Fruit fly (Drosophila melanogaster) whole organism, embryonic: Measurements from ENCODE around the gene asl.
A peak's percentile ranks its signal among the peaks of the same experiment; 100 is the strongest.

Experiments
- Adf1 ChIP-seq: fragments of 200-800 bp; sonication (Bioruptor generic); IDR thresholded peaks from 2 replicates; pipeline ENCODE4 v1.3.6; 2022; ENCODE audit warnings: missing biosample characterization, missing genetic modification characterization
- Bdp1 ChIP-seq: fragments of 200-800 bp; sonication (Bioruptor generic); optimal IDR thresholded peaks from 3 replicates; lab custom pipeline; 2016; ENCODE audit warnings: missing biosample characterization, missing genetic modification characterization
- CG10147 ChIP-seq: fragments of 200-800 bp; sonication (Bioruptor generic); optimal IDR thresholded peaks from 2 replicates; lab custom pipeline; 2019; ENCODE audit warnings: missing biosample characterization, mild to moderate bottlenecking, missing genetic modification characterization, moderate library complexity
- CG10543 ChIP-seq: fragments of 200-800 bp; sonication (Bioruptor generic); optimal IDR thresholded peaks from 3 replicates; lab custom pipeline; 2017; ENCODE audit warnings: missing biosample characterization, mild to moderate bottlenecking, missing genetic modification characterization, moderate library complexity
- CG1603 ChIP-seq: fragments of 200-800 bp; sonication (Bioruptor generic); optimal IDR thresholded peaks from 2 replicates; lab custom pipeline; 2019; ENCODE audit warnings: missing biosample characterization, mild to moderate bottlenecking, missing genetic modification characterization, moderate library complexity
- CG17612 ChIP-seq: fragments of 200-800 bp; sonication (Bioruptor generic); IDR thresholded peaks from 2 replicates; pipeline ENCODE4 v1.3.6; 2022; ENCODE audit warnings: missing biosample characterization, missing genetic modification characterization
- CG17912 ChIP-seq: fragments of 200-800 bp; sonication (Bioruptor generic); optimal IDR thresholded peaks from 2 replicates; lab custom pipeline; 2018; ENCODE audit warnings: missing biosample characterization, mild to moderate bottlenecking, missing genetic modification characterization
- CG18764 ChIP-seq: fragments of 200-800 bp; sonication (Bioruptor generic); optimal IDR thresholded peaks from 3 replicates; lab custom pipeline; 2016; ENCODE audit warnings: missing biosample characterization, missing genetic modification characterization
- CG2202 ChIP-seq: fragments of 200-800 bp; sonication (Bioruptor generic); optimal IDR thresholded peaks from 2 replicates; lab custom pipeline; 2018; ENCODE audit warnings: missing biosample characterization, mild to moderate bottlenecking, missing genetic modification characterization
- CG32532 ChIP-seq: fragments of 200-800 bp; sonication (Bioruptor generic); IDR thresholded peaks from 2 replicates; pipeline ENCODE4 v1.3.6; 2022; ENCODE audit warnings: missing biosample characterization, missing genetic modification characterization
- CG42726 ChIP-seq: fragments of 200-800 bp; sonication (Bioruptor generic); IDR thresholded peaks from 2 replicates; pipeline ENCODE4 v1.3.6; 2022; ENCODE audit warnings: missing biosample characterization, missing genetic modification characterization; ENCODE audit not compliant: partially characterized antibody
- CG6175 ChIP-seq: fragments of 200-800 bp; sonication (Bioruptor generic); IDR thresholded peaks from 3 replicates; pipeline ENCODE4 v1.3.6; 2022; ENCODE audit warnings: missing biosample characterization, missing genetic modification characterization
- CG6654 ChIP-seq: fragments of 200-800 bp; sonication (Bioruptor generic); optimal IDR thresholded peaks from 2 replicates; lab custom pipeline; 2017; ENCODE audit warnings: missing biosample characterization, mild to moderate bottlenecking, missing genetic modification characterization
- CG6854 ChIP-seq: fragments of 200-800 bp; sonication (Bioruptor generic); optimal IDR thresholded peaks from 3 replicates; lab custom pipeline; 2017; ENCODE audit warnings: missing biosample characterization, mild to moderate bottlenecking, missing genetic modification characterization
- CG8388 ChIP-seq: fragments of 200-800 bp; sonication (Bioruptor generic); optimal IDR thresholded peaks from 2 replicates; lab custom pipeline; 2019; ENCODE audit warnings: missing biosample characterization, mild to moderate bottlenecking, missing genetic modification characterization, moderate library complexity
- CHES-1-like ChIP-seq: fragments of 200-800 bp; sonication (Bioruptor generic); optimal IDR thresholded peaks from 2 replicates; lab custom pipeline; 2016; ENCODE audit warnings: missing biosample characterization, missing genetic modification characterization
- Dfd ChIP-seq, 2 experiments: fragments of >200 bp; optimal IDR thresholded peaks; 2 replicates each; lab custom pipeline; 2017; ENCODE audit warnings: missing biosample characterization in 2 of 2, missing genetic modification characterization in 2 of 2
- ERR ChIP-seq: fragments of 200-800 bp; sonication (Bioruptor generic); optimal IDR thresholded peaks from 2 replicates; lab custom pipeline; 2016; ENCODE audit warnings: missing biosample characterization, missing genetic modification characterization
- Eip74EF ChIP-seq, 2 experiments: fragments of 200-800 bp in 1 of 2; fragments of >200 bp in 1 of 2; sonication (Bioruptor generic) in 1 of 2; optimal IDR thresholded peaks; 2 replicates each; lab custom pipeline; 2017 to 2019; ENCODE audit warnings: missing biosample characterization in 2 of 2, missing genetic modification characterization in 2 of 2, mild to moderate bottlenecking in 1 of 2, moderate library complexity in 1 of 2
- HHEX ChIP-seq: fragments of 200-800 bp; sonication (Bioruptor generic); optimal IDR thresholded peaks from 3 replicates; lab custom pipeline; 2017; ENCODE audit warnings: missing biosample characterization, mild to moderate bottlenecking, missing genetic modification characterization, missing genetic modification reagents
- HLH3B ChIP-seq: fragments of 200-800 bp; sonication (Bioruptor generic); IDR thresholded peaks from 2 replicates; pipeline ENCODE4 v1.3.6; 2022; ENCODE audit warnings: missing biosample characterization, missing genetic modification characterization
- HLH4C ChIP-seq: fragments of 200-800 bp; sonication (Bioruptor generic); IDR thresholded peaks from 3 replicates; pipeline ENCODE4 v1.3.6; 2022; ENCODE audit warnings: missing biosample characterization, missing genetic modification characterization; ENCODE audit not compliant: partially characterized antibody
- Myb ChIP-seq: fragments of 200-800 bp; sonication (Bioruptor generic); optimal IDR thresholded peaks from 2 replicates; lab custom pipeline; 2016; ENCODE audit warnings: missing biosample characterization, missing genetic modification characterization
- Neu2 ChIP-seq: fragments of 200-800 bp; sonication (Bioruptor generic); optimal IDR thresholded peaks from 3 replicates; lab custom pipeline; 2016; ENCODE audit warnings: missing biosample characterization, missing genetic modification characterization, borderline replicate concordance
- Opbp ChIP-seq: fragments of 200-800 bp; sonication (Bioruptor generic); IDR thresholded peaks from 3 replicates; pipeline ENCODE4 v1.3.6; 2022; ENCODE audit warnings: missing biosample characterization, missing genetic modification characterization; ENCODE audit not compliant: partially characterized antibody
- Rx ChIP-seq: fragments of 200-800 bp; sonication (Bioruptor generic); IDR thresholded peaks from 2 replicates; pipeline ENCODE4 v1.3.6; 2022; ENCODE audit warnings: missing biosample characterization, missing genetic modification characterization
- Six4 ChIP-seq: fragments of 200-800 bp; sonication (Bioruptor generic); optimal IDR thresholded peaks from 2 replicates; lab custom pipeline; 2016; ENCODE audit warnings: missing biosample characterization, missing genetic modification characterization
- Vsx1 ChIP-seq: fragments of 200-800 bp; sonication (Bioruptor generic); optimal IDR thresholded peaks from 2 replicates; lab custom pipeline; 2017; ENCODE audit warnings: missing biosample characterization, mild to moderate bottlenecking, missing genetic modification characterization, missing genetic modification reagents
- ac ChIP-seq: fragments of 200-800 bp; sonication (Bioruptor generic); optimal IDR thresholded peaks from 3 replicates; lab custom pipeline; 2017; ENCODE audit warnings: missing biosample characterization, mild to moderate bottlenecking, missing genetic modification characterization
- aop ChIP-seq: fragments of 200-800 bp; sonication (Bioruptor generic); IDR thresholded peaks from 2 replicates; pipeline ENCODE4 v1.3.6; 2022; ENCODE audit warnings: missing biosample characterization, missing genetic modification characterization
- chm ChIP-seq: fragments of 200-800 bp; sonication (Bioruptor generic); IDR thresholded peaks from 2 replicates; pipeline ENCODE4 v1.3.6; 2022; ENCODE audit warnings: missing biosample characterization, missing genetic modification characterization
- dpn ChIP-seq, 2 experiments: fragments of 200-800 bp; sonication (Bioruptor generic); optimal IDR thresholded peaks; 3 replicates each; lab custom pipeline; 2016; ENCODE audit warnings: missing biosample characterization in 2 of 2, missing genetic modification characterization in 2 of 2
- fd64A ChIP-seq: fragments of 200-800 bp; sonication (Bioruptor generic); optimal IDR thresholded peaks from 3 replicates; lab custom pipeline; 2018; ENCODE audit warnings: missing biosample characterization, mild to moderate bottlenecking, missing genetic modification characterization
- fd96Cb ChIP-seq: fragments of 200-800 bp; sonication (Bioruptor generic); optimal IDR thresholded peaks from 2 replicates; lab custom pipeline; 2018; ENCODE audit warnings: missing biosample characterization, mild to moderate bottlenecking, missing genetic modification characterization, moderate library complexity
- gcm ChIP-seq: fragments of 200-800 bp; sonication (Bioruptor generic); optimal IDR thresholded peaks from 2 replicates; lab custom pipeline; 2019; ENCODE audit warnings: missing biosample characterization, mild to moderate bottlenecking, missing genetic modification characterization, moderate library complexity
- gcm2 ChIP-seq: fragments of 200-800 bp; sonication (Bioruptor generic); optimal IDR thresholded peaks from 2 replicates; lab custom pipeline; 2016; ENCODE audit warnings: missing biosample characterization, missing genetic modification characterization
- hb ChIP-seq: fragments of 200-800 bp; sonication (Bioruptor generic); IDR thresholded peaks from 3 replicates; pipeline ENCODE4 v1.3.6; 2022; ENCODE audit warnings: missing biosample characterization, missing genetic modification characterization; ENCODE audit not compliant: partially characterized antibody
- lov ChIP-seq, 2 experiments: fragments of 200-800 bp in 1 of 2; fragments of >200 bp in 1 of 2; sonication (Bioruptor generic) in 1 of 2; IDR thresholded peaks in 1 of 2; optimal IDR thresholded peaks in 1 of 2; 2 replicates in 1 of 2; 3 replicates in 1 of 2; pipeline versions ENCODE4 v1.3.6 to Lab custom; 2017 to 2022; ENCODE audit warnings: missing biosample characterization in 1 of 2, missing genetic modification characterization in 1 of 2
- mld ChIP-seq: fragments of 200-800 bp; sonication (Bioruptor generic); IDR thresholded peaks from 3 replicates; pipeline ENCODE4 v1.3.6; 2022; ENCODE audit warnings: missing biosample characterization, missing genetic modification characterization; ENCODE audit not compliant: partially characterized antibody
- nerfin-2 ChIP-seq: fragments of 200-800 bp; sonication (Bioruptor generic); IDR thresholded peaks from 2 replicates; pipeline ENCODE4 v1.3.6; 2022; ENCODE audit warnings: missing biosample characterization, missing genetic modification characterization; ENCODE audit not compliant: partially characterized antibody
- org-1 ChIP-seq: fragments of 200-800 bp; sonication (Bioruptor generic); optimal IDR thresholded peaks from 2 replicates; lab custom pipeline; 2017; ENCODE audit warnings: missing biosample characterization, missing genetic modification characterization
- peb ChIP-seq: fragments of 200-800 bp; sonication (Bioruptor generic); IDR thresholded peaks from 2 replicates; pipeline ENCODE4 v1.3.6; 2022; ENCODE audit warnings: missing biosample characterization, missing genetic modification characterization
- pum ChIP-seq: fragments of 200-800 bp; sonication (Bioruptor generic); optimal IDR thresholded peaks from 2 replicates; lab custom pipeline; 2016; ENCODE audit warnings: missing biosample characterization, missing genetic modification characterization
- rib ChIP-seq: fragments of 200-800 bp; sonication (Bioruptor generic); IDR thresholded peaks from 2 replicates; pipeline ENCODE4 v1.3.6; 2022; ENCODE audit warnings: missing biosample characterization, missing genetic modification characterization
- seq ChIP-seq: fragments of 200-800 bp; sonication (Bioruptor generic); IDR thresholded peaks from 2 replicates; pipeline ENCODE4 v1.3.6; 2022; ENCODE audit warnings: missing biosample characterization, missing genetic modification characterization
- slou ChIP-seq: fragments of 200-800 bp; sonication (Bioruptor generic); optimal IDR thresholded peaks from 3 replicates; lab custom pipeline; 2016; ENCODE audit warnings: missing biosample characterization, missing genetic modification characterization
- sr ChIP-seq: fragments of 200-800 bp; sonication (Bioruptor generic); IDR thresholded peaks from 3 replicates; pipeline ENCODE4 v1.3.6; 2022; ENCODE audit warnings: missing biosample characterization, missing genetic modification characterization
- stc ChIP-seq: fragments of 200-800 bp; sonication (Bioruptor generic); IDR thresholded peaks from 2 replicates; pipeline ENCODE4 v1.3.6; 2022; ENCODE audit warnings: missing biosample characterization, missing genetic modification characterization

The asl gene

dm6 chr3R:5636519-5637430 is 30.4 kb upstream of the asl start, which contains the start of the genes CG31548 and CG12170 (continued):
- no peak for TF ChIP-seq CHES-1-like
- TF ChIP-seq Myb (GFP tag; lab: Kevin White, UChicago), result no peak
- TF ChIP-seq mld (GFP tag; lab: Robert Waterston, UW), result no peak
- TF ChIP-seq dpn (GFP tag; optimal IDR thresholded peaks at IDR 0.05; lab: Kevin White, UChicago), result peak; percentile 14 to 49
- no peak for TF ChIP-seq Bdp1
- no peak for TF ChIP-seq hb
- peak; percentile 64 for TF ChIP-seq Six4 (GFP tag; lab: Kevin White, UChicago)
- TF ChIP-seq gcm2 (GFP tag; lab: Kevin White, UChicago), result no peak
- peak; percentile 42 for TF ChIP-seq CG18764 (GFP tag; lab: Kevin White, UChicago)
- no peak for TF ChIP-seq CG6175 (GFP tag; lab: Robert Waterston, UW)
- TF ChIP-seq slou (GFP tag; lab: Kevin White, UChicago), result no peak
- peak; percentile 60 for TF ChIP-seq CG8388 (GFP tag; lab: Kevin White, UChicago)
- no peak for TF ChIP-seq rib (GFP tag; lab: Robert Waterston, UW)
- no peak for TF ChIP-seq Dfd (GFP tag; optimal IDR thresholded peaks at IDR 0.05; lab: Kevin White, UChicago)
- TF ChIP-seq Opbp, result no peak
- TF ChIP-seq ac (GFP tag; lab: Kevin White, UChicago), result no peak
- TF ChIP-seq seq (GFP tag; lab: Robert Waterston, UW), result no peak
- no peak for TF ChIP-seq CG42726 (GFP tag; lab: Robert Waterston, UW)
- peak; percentile 64 for TF ChIP-seq chm (GFP tag; lab: Robert Waterston, UW)
- no peak for TF ChIP-seq Adf1 (GFP tag; lab: Robert Waterston, UW)
- no peak for TF ChIP-seq Vsx1 (GFP tag; lab: Kevin White, UChicago)
- TF ChIP-seq gcm (GFP tag; lab: Kevin White, UChicago), result peak; percentile 50
- no peak; the same call in 1 of the 2 replicates for TF ChIP-seq Rx (GFP tag; lab: Robert Waterston, UW)
- no peak for TF ChIP-seq nerfin-2 (GFP tag; lab: Robert Waterston, UW)
- no peak for TF ChIP-seq CG2202
- TF ChIP-seq peb (GFP tag; lab: Robert Waterston, UW), result no peak
- no peak for TF ChIP-seq fd64A
- TF ChIP-seq Eip74EF (GFP tag; optimal IDR thresholded peaks at IDR 0.05; lab: Kevin White, UChicago), result peak in 1 of 2 experiments; percentile 4
- no peak for TF ChIP-seq sr (GFP tag; lab: Robert Waterston, UW)
- TF ChIP-seq CG10147 (GFP tag; lab: Kevin White, UChicago), result peak; percentile 23
- TF ChIP-seq HHEX, result no peak
- TF ChIP-seq CG10543 (GFP tag; lab: Kevin White, UChicago), result no peak
- peak; percentile 25 for TF ChIP-seq pum
- TF ChIP-seq CG17612 (GFP tag; lab: Robert Waterston, UW), result no peak
- no peak for TF ChIP-seq CG6854
- no peak for TF ChIP-seq aop
- TF ChIP-seq HLH4C (GFP tag; lab: Robert Waterston, UW), result no peak
- no peak for TF ChIP-seq CG1603 (tag; lab: Kevin White, UChicago)
- TF ChIP-seq org-1, result no peak
- TF ChIP-seq lov (optimal IDR thresholded peaks at IDR 0.05; lab: Kevin White, UChicago), result no peak
- 0 out of 3 replicates have a peak, but pooled peaks have one; percentile 15 for TF ChIP-seq lov (GFP tag; IDR thresholded peaks at IDR 0.05; lab: Robert Waterston, UW)
- peak; percentile 35 for TF ChIP-seq fd96Cb
- TF ChIP-seq CG6654, result no peak
- TF ChIP-seq stc, result 0 out of 2 replicates have a peak, but pooled peaks have one; percentile 16
- TF ChIP-seq ERR, result no peak
- no peak for TF ChIP-seq CG17912 (GFP tag; lab: Kevin White, UChicago)
- TF ChIP-seq CG32532 (GFP tag; lab: Robert Waterston, UW), result peak; percentile 59; the same call in 1 of the 2 replicates
- peak; percentile 36; the same call in 1 of the 2 replicates for TF ChIP-seq HLH3B (GFP tag; lab: Robert Waterston, UW)
- no peak for TF ChIP-seq Neu2 (GFP tag; lab: Kevin White, UChicago)
